Fruit fly (Drosophila melanogaster) ovary, adult (tissue): ENCODE results near the gene CG16753.

Experiments
- CG17801 ChIP-seq: fragments of 200-800 bp; optimal IDR thresholded peaks from 2 replicates; lab custom pipeline; 2019; ENCODE audit warnings: missing biosample characterization, mild to moderate bottlenecking, missing genetic modification characterization, moderate library complexity; ENCODE audit not compliant: partially characterized antibody

The CG16753 gene

dm6 chr3L:3096726-3097597 lies 42.1 kb downstream of the CG16753 start:
- no peak for TF ChIP-seq CG17801 (GFP tag; lab: Kevin White, UChicago)

- TF ChIP-seq CG17801 (GFP tag; lab: Kevin White, UChicago) = no peak
These were observed 42.7 kb downstream of the CG16753 start for dm6 chr3L:3097598-3097880.

- no peak for TF ChIP-seq CG17801 (GFP tag; lab: Kevin White, UChicago)
These were observed 44.0 kb downstream of the CG16753 start for dm6 chr3L:3098778-3099429.

dm6 chr3L:3101157-3101556 lies 46.3 kb downstream of the CG16753 start:
- no peak for TF ChIP-seq CG17801 (GFP tag; lab: Kevin White, UChicago)

- no peak for TF ChIP-seq CG17801 (GFP tag; lab: Kevin White, UChicago)
These were observed 47.7 kb downstream of the CG16753 start for dm6 chr3L:3102506-3103023.
